Worm (Caenorhabditis elegans): ENCODE results near the gene Y53F4B.51.

DNA sequence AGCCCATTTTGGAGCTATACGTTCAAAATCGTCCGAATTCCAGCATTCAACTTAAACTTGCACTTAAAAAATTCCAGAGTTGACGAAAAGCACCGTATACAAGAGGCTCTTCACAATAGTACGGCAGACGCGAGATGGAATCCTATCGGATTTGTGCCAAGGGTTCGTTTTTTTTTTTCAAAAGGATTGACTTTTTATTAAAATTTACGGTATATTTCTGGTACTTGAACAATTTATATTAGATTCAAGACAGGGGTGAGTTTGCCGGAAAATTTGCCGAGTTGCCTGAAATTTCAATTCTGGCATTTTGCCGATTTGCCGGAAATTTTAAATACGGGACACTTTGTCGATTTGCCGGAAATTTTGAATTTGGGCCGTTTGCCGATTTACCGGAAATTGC, 28.1 kb upstream of the Y53F4B.51 start:
- TF ChIP-seq zfp-2 (tag; optimal IDR thresholded peaks at IDR 0.05) (no peak), tag-97 (GFP tag; IDR thresholded peaks at IDR 0.05) (no peak), nhr-11 (tag; optimal IDR thresholded peaks at IDR 0.05) (no peak), F49E8.2 (tag; optimal IDR thresholded peaks at IDR 0.05; ENCODE audit: borderline replicate concordance) (no peak), ztf-11 (tag; optimal IDR thresholded peaks at IDR 0.05) (no peak), nhr-77 (tag; optimal IDR thresholded peaks at IDR 0.05) (no peak), snpc-4 (tag; optimal IDR thresholded peaks at IDR 0.05) (no peak), ZK546.5 (tag; optimal IDR thresholded peaks at IDR 0.05) (no peak), nhr-6 (tag; optimal IDR thresholded peaks at IDR 0.05) (no peak), arid-1 (GFP tag; conservative IDR thresholded peaks at IDR 0.05) (no peak), fos-1 (tag; optimal IDR thresholded peaks at IDR 0.05) (no peak), zip-11 (GFP tag; IDR thresholded peaks at IDR 0.05) (no peak), lin-38 (GFP tag; IDR thresholded peaks at IDR 0.05) (no peak)
